Fruit fly (Drosophila melanogaster): ENCODE data around the gene CG15152.

dm6 chr2L:18154551-18154950, 40.2 kb downstream of the CG15152 start, which contains the start of gene CG15155:
- TF ChIP-seq CG8478 (optimal IDR thresholded peaks at IDR 0.05): no peak
- TF ChIP-seq CTCF (optimal IDR thresholded peaks at IDR 0.05): no peak
